Fruit fly (Drosophila melanogaster) whole organism, embryonic: ENCODE results near the gene CG16972.

Experiments used
- Bdp1 ChIP-seq: fragments of 200-800 bp; sonication (Bioruptor generic); optimal IDR thresholded peaks from 3 replicates; lab custom pipeline; 2016; ENCODE audit warnings: missing biosample characterization, missing genetic modification characterization
- Blimp-1 ChIP-seq: fragments of 200-800 bp; sonication (Bioruptor generic); optimal IDR thresholded peaks from 3 replicates; lab custom pipeline; 2018; ENCODE audit warnings: missing biosample characterization, missing genetic modification characterization, mild to moderate bottlenecking, moderate library complexity, missing genetic modification reagents
- CG1024 ChIP-seq: fragments of 200-800 bp; sonication (Bioruptor generic); IDR thresholded peaks from 2 replicates; pipeline ENCODE4 v1.3.6; 2022; ENCODE audit warnings: missing biosample characterization, missing genetic modification characterization
- CG14860 ChIP-seq: fragments of 200-800 bp; sonication (Bioruptor generic); IDR thresholded peaks from 3 replicates; pipeline ENCODE4 v1.3.6; 2022; ENCODE audit warnings: missing biosample characterization, missing genetic modification characterization; ENCODE audit not compliant: partially characterized antibody
- CG17568 ChIP-seq: fragments of 200-800 bp; sonication (Bioruptor generic); optimal IDR thresholded peaks from 2 replicates; lab custom pipeline; 2018; ENCODE audit warnings: missing biosample characterization, mild to moderate bottlenecking, missing genetic modification characterization, moderate library complexity
- CG18619 ChIP-seq: fragments of 200-800 bp; sonication (Bioruptor generic); optimal IDR thresholded peaks from 3 replicates; lab custom pipeline; 2017; ENCODE audit warnings: missing biosample characterization, mild to moderate bottlenecking, missing genetic modification characterization
- CG2202 ChIP-seq: fragments of 200-800 bp; sonication (Bioruptor generic); optimal IDR thresholded peaks from 2 replicates; lab custom pipeline; 2018; ENCODE audit warnings: missing biosample characterization, mild to moderate bottlenecking, missing genetic modification characterization
- CG2712 ChIP-seq: fragments of 200-800 bp; optimal IDR thresholded peaks from 3 replicates; lab custom pipeline; 2019; ENCODE audit warnings: missing biosample characterization, mild to moderate bottlenecking, missing genetic modification characterization, moderate library complexity
- CG32772 ChIP-seq: fragments of 200-800 bp; sonication (Bioruptor generic); IDR thresholded peaks from 2 replicates; pipeline ENCODE4 v1.3.6; 2022; ENCODE audit warnings: missing biosample characterization, missing genetic modification characterization
- CG5180 ChIP-seq: fragments of 200-800 bp; sonication (Bioruptor generic); optimal IDR thresholded peaks from 3 replicates; lab custom pipeline; 2017; ENCODE audit warnings: missing biosample characterization, missing genetic modification characterization, mild to moderate bottlenecking, moderate library complexity, missing genetic modification reagents
- CG6654 ChIP-seq: fragments of 200-800 bp; sonication (Bioruptor generic); optimal IDR thresholded peaks from 2 replicates; lab custom pipeline; 2017; ENCODE audit warnings: missing biosample characterization, mild to moderate bottlenecking, missing genetic modification characterization
- CG7271 ChIP-seq: fragments of 200-800 bp; sonication (Bioruptor generic); optimal IDR thresholded peaks from 2 replicates; lab custom pipeline; 2018; ENCODE audit warnings: missing biosample characterization, mild to moderate bottlenecking, missing genetic modification characterization, moderate library complexity
- CG9609 ChIP-seq: fragments of 200-800 bp; sonication (Bioruptor generic); optimal IDR thresholded peaks from 3 replicates; lab custom pipeline; 2016; ENCODE audit warnings: missing biosample characterization, missing genetic modification characterization
- CkIIα-i1 ChIP-seq: fragments of 200-800 bp; sonication (Bioruptor generic); IDR thresholded peaks from 2 replicates; pipeline ENCODE4 v1.3.6; 2022; ENCODE audit warnings: missing biosample characterization, missing genetic modification characterization
- CoRest ChIP-seq: fragments of 200-800 bp; sonication (Bioruptor generic); optimal IDR thresholded peaks from 3 replicates; lab custom pipeline; 2018; ENCODE audit warnings: missing biosample characterization, mild to moderate bottlenecking, missing genetic modification characterization, moderate library complexity
- D19A ChIP-seq: fragments of 200-800 bp; optimal IDR thresholded peaks from 3 replicates; lab custom pipeline; 2019; ENCODE audit warnings: missing biosample characterization, mild to moderate bottlenecking, missing genetic modification characterization, moderate library complexity
- D19B ChIP-seq: fragments of 200-800 bp; sonication (Bioruptor generic); optimal IDR thresholded peaks from 2 replicates; lab custom pipeline; 2017; ENCODE audit warnings: missing biosample characterization, mild to moderate bottlenecking, missing genetic modification characterization
- Deaf1 ChIP-seq: fragments of 200-800 bp; optimal IDR thresholded peaks from 3 replicates; lab custom pipeline; 2019; ENCODE audit warnings: missing biosample characterization, mild to moderate bottlenecking, missing genetic modification characterization, moderate library complexity
- Doc3 ChIP-seq: fragments of 200-800 bp; sonication (Bioruptor generic); IDR thresholded peaks from 3 replicates; pipeline ENCODE4 v1.3.6; 2022; ENCODE audit warnings: missing biosample characterization, missing genetic modification characterization; ENCODE audit not compliant: partially characterized antibody
- Ets97D ChIP-seq: fragments of 200-800 bp; sonication (Bioruptor generic); optimal IDR thresholded peaks from 3 replicates; lab custom pipeline; 2016; ENCODE audit warnings: missing biosample characterization, missing genetic modification characterization
- H2.0 ChIP-seq: fragments of 200-800 bp; sonication (Bioruptor generic); IDR thresholded peaks from 2 replicates; pipeline ENCODE4 v1.3.6; 2022; ENCODE audit warnings: missing biosample characterization, missing genetic modification characterization
- HmgZ ChIP-seq: fragments of 200-800 bp; sonication (Bioruptor generic); optimal IDR thresholded peaks from 2 replicates; lab custom pipeline; 2018; ENCODE audit warnings: missing biosample characterization, mild to moderate bottlenecking, missing genetic modification characterization
- Lim3 ChIP-seq: fragments of 200-800 bp; sonication (Bioruptor generic); IDR thresholded peaks from 2 replicates; pipeline ENCODE4 v1.3.6; 2022; ENCODE audit warnings: missing biosample characterization, missing genetic modification characterization
- NC2β ChIP-seq: fragments of 200-800 bp; sonication (Bioruptor generic); optimal IDR thresholded peaks from 2 replicates; lab custom pipeline; 2016; ENCODE audit warnings: missing biosample characterization, missing genetic modification characterization
- Scr ChIP-seq: fragments of 200-800 bp; sonication (Bioruptor generic); IDR thresholded peaks from 2 replicates; pipeline ENCODE4 v1.3.6; 2022; ENCODE audit warnings: missing biosample characterization, missing genetic modification characterization; ENCODE audit not compliant: partially characterized antibody
- Taf1 ChIP-seq: fragments of 200-800 bp; sonication (Bioruptor generic); IDR thresholded peaks from 2 replicates; pipeline ENCODE4 v1.3.6; 2022; ENCODE audit warnings: missing biosample characterization, missing genetic modification characterization
- Tbp ChIP-seq: fragments of >200 bp; optimal IDR thresholded peaks from 2 replicates; lab custom pipeline; 2018; ENCODE audit warnings: missing biosample characterization, missing genetic modification characterization
- Usf ChIP-seq: fragments of 200-800 bp; sonication (Bioruptor generic); optimal IDR thresholded peaks from 2 replicates; lab custom pipeline; 2017; ENCODE audit warnings: missing genotype, missing biosample characterization, missing genetic modification characterization
- ato ChIP-seq: fragments of 200-800 bp; sonication (Bioruptor generic); IDR thresholded peaks from 2 replicates; pipeline ENCODE4 v1.3.6; 2022; ENCODE audit warnings: missing biosample characterization, missing genetic modification characterization; ENCODE audit not compliant: partially characterized antibody
- bowl ChIP-seq: fragments of 200-800 bp; sonication (Bioruptor generic); IDR thresholded peaks from 2 replicates; pipeline ENCODE4 v1.3.6; 2022; ENCODE audit warnings: missing biosample characterization, missing genetic modification characterization
- ci ChIP-seq: fragments of 200-800 bp; sonication (Bioruptor generic); IDR thresholded peaks from 3 replicates; pipeline ENCODE4 v1.3.6; 2022; ENCODE audit warnings: missing biosample characterization, missing genetic modification characterization
- dati ChIP-seq: fragments of 200-800 bp; sonication (Bioruptor generic); IDR thresholded peaks from 2 replicates; pipeline ENCODE4 v1.3.6; 2022; ENCODE audit warnings: missing biosample characterization, missing genetic modification characterization
- dmrt99B ChIP-seq: fragments of 200-800 bp; sonication (Bioruptor generic); optimal IDR thresholded peaks from 2 replicates; lab custom pipeline; 2018; ENCODE audit warnings: missing biosample characterization, mild to moderate bottlenecking, missing genetic modification characterization, moderate library complexity
- ems ChIP-seq: fragments of 200-800 bp; sonication (Bioruptor generic); optimal IDR thresholded peaks from 3 replicates; lab custom pipeline; 2016; ENCODE audit warnings: missing biosample characterization, missing genetic modification characterization
- en ChIP-seq: fragments of 200-800 bp; sonication (Bioruptor generic); optimal IDR thresholded peaks from 2 replicates; lab custom pipeline; 2016; ENCODE audit warnings: missing biosample characterization, missing genetic modification characterization
- eve ChIP-seq, 2 experiments: fragments of >200 bp; optimal IDR thresholded peaks; 2 replicates each; lab custom pipeline; 2017; ENCODE audit warnings: missing biosample characterization in 2 of 2, missing genetic modification characterization in 2 of 2
- eyg ChIP-seq: fragments of 200-800 bp; sonication (Bioruptor generic); optimal IDR thresholded peaks from 3 replicates; lab custom pipeline; 2016; ENCODE audit warnings: missing biosample characterization, missing genetic modification characterization
- fd96Cb ChIP-seq: fragments of 200-800 bp; sonication (Bioruptor generic); optimal IDR thresholded peaks from 2 replicates; lab custom pipeline; 2018; ENCODE audit warnings: missing biosample characterization, mild to moderate bottlenecking, missing genetic modification characterization, moderate library complexity
- fu2 ChIP-seq: fragments of 200-800 bp; sonication (Bioruptor generic); optimal IDR thresholded peaks from 2 replicates; lab custom pipeline; 2016; ENCODE audit warnings: missing biosample characterization, missing genetic modification characterization
- hth ChIP-seq: fragments of >200 bp; optimal IDR thresholded peaks from 2 replicates; lab custom pipeline; 2017; ENCODE audit warnings: inconsistent platforms
- jumu ChIP-seq: fragments of 200-800 bp; sonication (Bioruptor generic); optimal IDR thresholded peaks from 3 replicates; lab custom pipeline; 2016; ENCODE audit warnings: missing biosample characterization, missing genetic modification characterization
- lmd ChIP-seq: fragments of 200-800 bp; sonication (Bioruptor generic); IDR thresholded peaks from 2 replicates; pipeline ENCODE4 v1.3.6; 2022; ENCODE audit warnings: missing biosample characterization, missing genetic modification characterization
- mirr ChIP-seq: fragments of 200-800 bp; sonication (Bioruptor generic); optimal IDR thresholded peaks from 3 replicates; lab custom pipeline; 2018; ENCODE audit warnings: missing biosample characterization, mild to moderate bottlenecking, missing genetic modification characterization
- p53 ChIP-seq: fragments of 200-800 bp; sonication (Bioruptor generic); optimal IDR thresholded peaks from 2 replicates; lab custom pipeline; 2016; ENCODE audit warnings: missing biosample characterization, missing genetic modification characterization
- rib ChIP-seq: fragments of 200-800 bp; sonication (Bioruptor generic); IDR thresholded peaks from 2 replicates; pipeline ENCODE4 v1.3.6; 2022; ENCODE audit warnings: missing biosample characterization, missing genetic modification characterization
- twi ChIP-seq: fragments of 200-800 bp; optimal IDR thresholded peaks from 2 replicates; lab custom pipeline; 2019; ENCODE audit warnings: missing biosample characterization, mild to moderate bottlenecking, missing genetic modification characterization, moderate library complexity
- tx ChIP-seq: fragments of 200-800 bp; sonication (Bioruptor generic); optimal IDR thresholded peaks from 2 replicates; lab custom pipeline; 2016; ENCODE audit warnings: missing biosample characterization, missing genetic modification characterization
- unpg ChIP-seq: fragments of 200-800 bp; sonication (Bioruptor generic); optimal IDR thresholded peaks from 3 replicates; lab custom pipeline; 2018; ENCODE audit warnings: missing biosample characterization, mild to moderate bottlenecking, missing genetic modification characterization, moderate library complexity
- zfh1 ChIP-seq: fragments of 200-800 bp; sonication (Bioruptor generic); IDR thresholded peaks from 3 replicates; pipeline ENCODE4 v1.3.6; 2022; ENCODE audit warnings: missing biosample characterization, missing genetic modification characterization

Gene CG16972

DNA sequence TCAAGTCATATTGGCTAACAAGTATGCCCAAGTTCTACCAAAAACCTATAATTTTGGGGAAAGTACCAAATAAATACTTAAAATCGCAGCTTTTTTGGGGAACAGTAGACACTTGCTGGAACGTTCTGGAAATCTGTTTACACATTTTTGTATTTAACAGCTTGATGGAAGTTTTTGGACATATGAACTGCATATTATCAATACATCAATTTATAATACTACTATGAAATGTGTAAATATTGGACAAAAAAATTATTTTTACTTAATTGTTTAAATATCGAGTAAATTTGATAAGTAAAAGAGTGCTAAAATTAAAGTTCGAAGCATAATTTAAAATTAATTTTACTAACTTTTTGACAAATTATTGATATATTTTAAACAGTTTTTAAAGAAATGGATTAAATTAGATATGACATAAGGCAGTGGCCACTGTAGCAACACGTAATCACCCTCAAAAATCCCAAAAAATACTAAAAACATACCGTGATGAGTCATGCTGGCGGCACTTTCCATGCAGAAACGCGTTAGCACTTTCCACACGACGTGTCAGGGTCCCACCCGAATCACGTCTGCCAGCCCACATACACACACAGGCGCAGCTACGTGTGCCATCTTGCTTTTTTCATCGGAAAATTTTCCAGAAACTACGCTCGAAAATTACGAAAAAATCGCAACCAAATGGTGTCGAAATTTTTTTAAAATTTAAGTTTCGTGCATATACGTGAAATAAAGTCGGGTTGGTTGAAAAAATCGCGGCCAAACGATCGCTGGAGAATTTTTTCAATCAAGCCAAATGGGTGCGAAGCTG is 37.9 kb downstream of the CG16972 start, which contains the start of gene Sirt1 (continued):
- TF ChIP-seq lmd (peak; percentile 90), CG18619 (GFP tag; lab: Kevin White, UChicago) (peak; percentile 89), CG1024 (GFP tag; lab: Robert Waterston, UW) (0 out of 2 replicates have a peak, but pooled peaks have one; percentile 38), ato (GFP tag; lab: Robert Waterston, UW) (no peak), CG2712 (tag; lab: Kevin White, UChicago) (peak; percentile 90), ems (GFP tag; lab: Kevin White, UChicago) (no peak), dmrt99B (tag; lab: Kevin White, UChicago) (no peak), zfh1 (GFP tag; lab: Robert Waterston, UW) (peak; percentile 66; the same call in 1 of the 3 replicates), Ets97D (GFP tag; lab: Kevin White, UChicago) (peak; percentile 8), Blimp-1 (GFP tag; lab: Kevin White, UChicago) (no peak), CG14860 (GFP tag; lab: Robert Waterston, UW) (no peak), dati (GFP tag; lab: Robert Waterston, UW) (no peak), fd96Cb (peak; percentile 88), Deaf1 (tag; lab: Kevin White, UChicago) (peak; percentile 59), D19B (GFP tag; lab: Kevin White, UChicago) (peak; percentile 75), en (GFP tag; lab: Kevin White, UChicago) (no peak), hth (lab: Kevin White, UChicago) (no peak), ci (GFP tag; lab: Robert Waterston, UW) (peak; percentile 48; the same call in 1 of the 3 replicates), p53 (GFP tag; lab: Kevin White, UChicago) (no peak), Lim3 (no peak), CG32772 (peak; percentile 75; the same call in 1 of the 2 replicates), CG2202 (tag; lab: Kevin White, UChicago) (peak; percentile 40), eve (GFP tag; optimal IDR thresholded peaks at IDR 0.05; lab: Kevin White, UChicago) (no peak), D19A (no peak), tx (peak; percentile 26), mirr (no peak), twi (tag; lab: Kevin White, UChicago) (peak; percentile 87), CG6654 (GFP tag; lab: Kevin White, UChicago) (peak; percentile 67), unpg (GFP tag; lab: Kevin White, UChicago) (peak; percentile 82), jumu (GFP tag; lab: Kevin White, UChicago) (peak; percentile 22), Bdp1 (peak; percentile 19), Doc3 (no peak), CG5180 (GFP tag; lab: Kevin White, UChicago) (no peak), CG9609 (GFP tag; lab: Kevin White, UChicago) (peak; percentile 39), bowl (GFP tag; lab: Robert Waterston, UW) (no peak), rib (GFP tag; lab: Robert Waterston, UW) (no peak), Scr (peak; percentile 35; the same call in 1 of the 2 replicates), NC2β (no peak), CG7271 (tag; lab: Kevin White, UChicago) (no peak), HmgZ (tag; lab: Kevin White, UChicago) (peak; percentile 34), CkIIα-i1 (no peak), CG17568 (GFP tag; lab: Kevin White, UChicago) (peak; percentile 35), H2.0 (GFP tag; lab: Robert Waterston, UW) (peak; percentile 68), CoRest (tag; lab: Kevin White, UChicago) (peak; percentile 98), Usf (GFP tag; lab: Kevin White, UChicago) (peak; percentile 88), eyg (GFP tag; lab: Kevin White, UChicago) (peak; percentile 4), fu2 (GFP tag; lab: Kevin White, UChicago) (peak; percentile 57), Tbp (GFP tag; lab: Kevin White, UChicago) (no peak), Taf1 (GFP tag; lab: Robert Waterston, UW) (peak; percentile 32; the same call in 1 of the 2 replicates)
